Fruit fly (Drosophila melanogaster) Kc167 (cell line): ENCODE measurements around the gene CG11286.

Experiments
- Myc ChIP-seq: fragments of >200 bp; optimal IDR thresholded peaks from 2 replicates; lab custom pipeline; 2017; ENCODE audit warnings: missing external identifiers
- h ChIP-seq: fragments of >200 bp; optimal IDR thresholded peaks from 3 replicates; lab custom pipeline; 2018; ENCODE audit warnings: missing external identifiers
- insv ChIP-seq: fragments of >200 bp; optimal IDR thresholded peaks from 3 replicates; lab custom pipeline; 2018; ENCODE audit warnings: missing external identifiers
- psq ChIP-seq: fragments of >200 bp; optimal IDR thresholded peaks from 2 replicates; lab custom pipeline; 2017; ENCODE audit warnings: missing external identifiers
- ttk ChIP-seq: sonication (Bioruptor generic); optimal IDR thresholded peaks from 2 replicates; lab custom pipeline; 2017; ENCODE audit warnings: missing external identifiers

- TF ChIP-seq insv: no peak
- no peak for TF ChIP-seq psq
- TF ChIP-seq h (lab: Kevin White, UChicago): no peak
- no peak for TF ChIP-seq ttk (lab: Kevin White, UChicago)
- TF ChIP-seq Myc (lab: Kevin White, UChicago): no peak
These were observed 31.1 kb upstream of the CG11286 start, which contains the start of gene CG3014 for dm6 chr3R:7802693-7803092.
